Worm (Caenorhabditis elegans) whole organism, early embryonic: ENCODE data around the gene ZK686.3.

Experiments
- aly-1 ChIP-seq: sonication (generic microtip); optimal IDR thresholded peaks from 2 replicates; lab custom pipeline; 2016; ENCODE audit warnings: missing genetic modification characterization, missing compliant biosample characterization
- ama-1 ChIP-seq: fragments of 150-350 bp; optimal IDR thresholded peaks from 2 replicates; lab custom pipeline; 2014
- ets-7 ChIP-seq: sonication (generic microtip); optimal IDR thresholded peaks from 2 replicates; lab custom pipeline; 2016; ENCODE audit warnings: missing genotype, missing genetic modification characterization, missing compliant biosample characterization
- hmg-4 ChIP-seq: fragments of 200-800 bp; sonication (Bioruptor generic); optimal IDR thresholded peaks from 2 replicates; lab custom pipeline; 2018; ENCODE audit warnings: mild to moderate bottlenecking, missing genetic modification characterization, missing compliant biosample characterization
- tra-4 ChIP-seq: sonication (generic microtip); optimal IDR thresholded peaks from 2 replicates; lab custom pipeline; 2017; ENCODE audit warnings: missing genetic modification characterization, missing compliant biosample characterization

ce11 chrIII:7773791-7774190, 4.9 kb upstream of the ZK686.3 start:
- no peak for TF ChIP-seq ama-1
- no peak for TF ChIP-seq tra-4 (tag; lab: Kevin White, UChicago)
- no peak for TF ChIP-seq hmg-4 (GFP tag; lab: Kevin White, UChicago)
- no peak for TF ChIP-seq aly-1 (tag; lab: Kevin White, UChicago)
- TF ChIP-seq ets-7 (tag; lab: Kevin White, UChicago) = no peak
